Fruit fly (Drosophila melanogaster): ENCODE data around the gene CG12517.
A peak's percentile ranks its signal among the peaks of the same experiment; 100 is the strongest.

CG12517 gene

DNA sequence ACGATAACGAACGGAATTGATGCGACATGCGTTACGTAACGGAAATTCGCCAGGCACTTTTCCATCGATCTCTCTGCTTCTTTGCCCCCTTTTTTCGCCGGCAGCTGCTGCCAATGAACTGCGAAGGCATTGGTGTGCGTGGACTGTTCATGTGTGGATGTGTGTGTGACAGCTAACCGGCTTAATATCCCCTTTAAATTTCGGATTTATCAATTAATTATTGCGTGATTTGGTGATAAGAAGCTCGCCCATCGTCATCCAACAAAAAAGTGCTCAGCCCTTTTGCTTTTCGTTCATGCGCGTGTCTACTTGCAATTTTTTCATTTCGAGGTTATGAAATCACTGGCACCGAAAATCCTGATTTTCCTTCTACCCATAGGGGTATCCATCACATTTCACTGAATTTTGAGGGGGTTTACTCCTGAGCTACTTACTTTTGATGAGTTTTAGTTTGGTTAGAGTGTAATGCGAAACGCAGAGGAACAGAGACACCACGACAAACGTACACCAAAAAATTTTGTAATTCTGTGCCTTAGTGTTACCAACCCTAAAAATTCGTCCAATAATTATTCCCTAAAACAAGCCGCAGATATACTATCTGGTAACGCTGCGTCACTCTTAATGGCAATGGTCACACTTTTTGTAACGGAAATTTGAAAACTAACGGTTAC lies 19.5 kb upstream of the CG12517 start, which contains the start of gene porin (continued):
- TF ChIP-seq CG16813 (GFP tag; IDR thresholded peaks at IDR 0.05; ENCODE audit: partially characterized antibody), result no peak
- no peak for TF ChIP-seq Atf-2 (GFP tag; optimal IDR thresholded peaks at IDR 0.05)
- TF ChIP-seq jing (GFP tag; optimal IDR thresholded peaks at IDR 0.05), result no peak
- no peak for TF ChIP-seq Hey (tag; optimal IDR thresholded peaks at IDR 0.05)
- peak in 1 of 2 experiments; percentile 5 for TF ChIP-seq Hr78 (GFP tag; optimal IDR thresholded peaks at IDR 0.05)
- peak; percentile 67 for TF ChIP-seq bbx (GFP tag; IDR thresholded peaks at IDR 0.05; ENCODE audit: partially characterized antibody)
- TF ChIP-seq her (GFP tag; optimal IDR thresholded peaks at IDR 0.05), result no peak
- TF ChIP-seq Jarid2 (GFP tag; optimal IDR thresholded peaks at IDR 0.05), result peak; percentile 60
- peak; percentile 19 for TF ChIP-seq Spps (tag; optimal IDR thresholded peaks at IDR 0.05)
- TF ChIP-seq Adf1 (GFP tag; IDR thresholded peaks at IDR 0.05), result 0 out of 2 replicates have a peak, but pooled peaks have one; percentile 17
- peak; percentile 50 for TF ChIP-seq Sry-δ (GFP tag; optimal IDR thresholded peaks at IDR 0.05)
- TF ChIP-seq trem (tag; optimal IDR thresholded peaks at IDR 0.05), result peak; percentile 87
- TF ChIP-seq CG9797 (GFP tag; optimal IDR thresholded peaks at IDR 0.05), result peak; percentile 94
- peak in 1 of 2 experiments; percentile 6 for TF ChIP-seq dpn (GFP tag; optimal IDR thresholded peaks at IDR 0.05)
- peak; percentile 80 for TF ChIP-seq sens (GFP tag)
- peak; percentile 48 for TF ChIP-seq nmo (GFP tag; optimal IDR thresholded peaks at IDR 0.05)
- peak; percentile 7 for TF ChIP-seq CG2678 (tag; optimal IDR thresholded peaks at IDR 0.05)
- TF ChIP-seq CG34376 (GFP tag; optimal IDR thresholded peaks at IDR 0.05), result peak; percentile 65
- no peak for TF ChIP-seq jumu (GFP tag; optimal IDR thresholded peaks at IDR 0.05)
- peak; percentile 30 for TF ChIP-seq grn (GFP tag; optimal IDR thresholded peaks at IDR 0.05)
- no peak; the same call in 1 of the 2 replicates for TF ChIP-seq CG42726 (GFP tag; IDR thresholded peaks at IDR 0.05; ENCODE audit: partially characterized antibody)
- peak; percentile 24 for TF ChIP-seq sug (tag; optimal IDR thresholded peaks at IDR 0.05)
- TF ChIP-seq amos (GFP tag; IDR thresholded peaks at IDR 0.05; ENCODE audit: partially characterized antibody), result peak; percentile 29; the same call in 1 of the 2 replicates
- peak; percentile 33 for TF ChIP-seq CG13296 (GFP tag; optimal IDR thresholded peaks at IDR 0.05)
- TF ChIP-seq BEAF-32 (GFP tag; optimal IDR thresholded peaks at IDR 0.05), result peak; percentile 46
- peak; percentile 87 for TF ChIP-seq exex (tag; optimal IDR thresholded peaks at IDR 0.05)
- TF ChIP-seq CG12659 (GFP tag; optimal IDR thresholded peaks at IDR 0.05), result peak; percentile 51
- no peak for TF ChIP-seq CkIIα-i1 (GFP tag; IDR thresholded peaks at IDR 0.05)
- peak; percentile 56 for TF ChIP-seq Sin3A (optimal IDR thresholded peaks at IDR 0.05)
- TF ChIP-seq emc (GFP tag; optimal IDR thresholded peaks at IDR 0.05), result no peak
- TF ChIP-seq CG16815 (GFP tag; optimal IDR thresholded peaks at IDR 0.05), result no peak
- TF ChIP-seq Hand (GFP tag; optimal IDR thresholded peaks at IDR 0.05), result no peak
- no peak for TF ChIP-seq CG16863 (GFP tag; optimal IDR thresholded peaks at IDR 0.05)
- no peak for TF ChIP-seq CG30403 (GFP tag; optimal IDR thresholded peaks at IDR 0.05)
- peak; percentile 6 for TF ChIP-seq CG10147 (GFP tag; optimal IDR thresholded peaks at IDR 0.05)
- TF ChIP-seq CG10979 (tag; optimal IDR thresholded peaks at IDR 0.05), result peak; percentile 9
- peak; percentile 10 for TF ChIP-seq CG12299 (tag; optimal IDR thresholded peaks at IDR 0.05)
- TF ChIP-seq Dp (GFP tag; optimal IDR thresholded peaks at IDR 0.05), result peak; percentile 71
- peak in 1 of 2 experiments; percentile 41 for TF ChIP-seq insv (GFP tag; optimal IDR thresholded peaks at IDR 0.05)
- peak; percentile 84 for TF ChIP-seq Lhr (GFP tag; optimal IDR thresholded peaks at IDR 0.05)
- peak; percentile 8 for TF ChIP-seq lilli (GFP tag; optimal IDR thresholded peaks at IDR 0.05)
- TF ChIP-seq CG34422 (GFP tag; IDR thresholded peaks at IDR 0.05), result peak; percentile 67; the same call in 1 of the 3 replicates
- TF ChIP-seq CG15479 (GFP tag; optimal IDR thresholded peaks at IDR 0.05), result peak; percentile 70
- peak; percentile 74 for TF ChIP-seq ewg (GFP tag; optimal IDR thresholded peaks at IDR 0.05)
- peak; percentile 53 for TF ChIP-seq zen (tag; optimal IDR thresholded peaks at IDR 0.05)
- TF ChIP-seq Med (GFP tag), result peak; percentile 86
- TF ChIP-seq bigmax (GFP tag; optimal IDR thresholded peaks at IDR 0.05), result peak; percentile 98
- peak; percentile 81 for TF ChIP-seq CG15514 (GFP tag; optimal IDR thresholded peaks at IDR 0.05)

All from whole organism, embryonic.